Worm (Caenorhabditis elegans) whole organism, L3 larva: Measurements from ENCODE around the gene C04F6.7.

ENCODE experiments used
- fkh-2 ChIP-seq: fragments of 150-350 bp; optimal IDR thresholded peaks from 2 replicates; lab custom pipeline; 2014; ENCODE audit warnings: missing biosample characterization, missing genetic modification reagents, missing genetic modification characterization
- lin-15B ChIP-seq: fragments of 150-350 bp; optimal IDR thresholded peaks from 2 replicates; lab custom pipeline; 2014; ENCODE audit warnings: missing biosample characterization, missing genetic modification characterization
- nfya-1 ChIP-seq: sonication (generic microtip); optimal IDR thresholded peaks from 2 replicates; lab custom pipeline; 2017; ENCODE audit warnings: missing genetic modification characterization, mild to moderate bottlenecking, missing compliant biosample characterization, antibody characterized with exemption, moderate library complexity; ENCODE audit not compliant: insufficient read depth
- nhr-23 ChIP-seq: fragments of 150-350 bp; optimal IDR thresholded peaks from 2 replicates; lab custom pipeline; 2014; ENCODE audit warnings: missing biosample characterization, missing genetic modification reagents, missing genetic modification characterization
- pha-4 ChIP-seq: fragments of 150-350 bp; optimal IDR thresholded peaks from 2 replicates; lab custom pipeline; 2014; ENCODE audit warnings: missing biosample characterization, missing genetic modification reagents, missing genetic modification characterization
- sea-2 ChIP-seq: fragments of 150-350 bp; sonication (generic microtip); optimal IDR thresholded peaks from 4 replicates; lab custom pipeline; 2014; ENCODE audit warnings: missing biosample characterization, missing genetic modification reagents, missing genetic modification characterization
- snpc-4 ChIP-seq: fragments of 150-350 bp; optimal IDR thresholded peaks from 2 replicates; lab custom pipeline; 2014; ENCODE audit warnings: missing biosample characterization, missing genetic modification characterization

Gene C04F6.7

ce11 chrX:3366782-3367181 is 52.2 kb downstream of the C04F6.7 start:
- no peak for TF ChIP-seq pha-4 (tag; lab: Kevin White, UChicago)
- no peak for TF ChIP-seq snpc-4 (tag; lab: Kevin White, UChicago)
- no peak for TF ChIP-seq sea-2 (GFP tag; lab: Kevin White, UChicago)
- TF ChIP-seq nfya-1, result no peak
- no peak for TF ChIP-seq lin-15B (tag; lab: Kevin White, UChicago)
- TF ChIP-seq fkh-2 (tag; lab: Kevin White, UChicago), result no peak
- no peak for TF ChIP-seq nhr-23 (tag; lab: Kevin White, UChicago)
